Fruit fly (Drosophila melanogaster) whole organism, embryonic: ENCODE data around the gene Pi3K21B.
A peak's percentile ranks its signal among the peaks of the same experiment; 100 is the strongest.

Source experiments
- Asciz ChIP-seq: fragments of 200-800 bp; sonication (Bioruptor generic); optimal IDR thresholded peaks from 2 replicates; lab custom pipeline; 2017; ENCODE audit warnings: missing biosample characterization, mild to moderate bottlenecking, missing genetic modification characterization, missing genetic modification reagents
- Atf6 ChIP-seq: fragments of 200-800 bp; sonication (Bioruptor generic); IDR thresholded peaks from 2 replicates; pipeline ENCODE4 v1.3.6; 2022; ENCODE audit warnings: missing biosample characterization, missing genetic modification characterization
- Bdp1 ChIP-seq: fragments of 200-800 bp; sonication (Bioruptor generic); optimal IDR thresholded peaks from 3 replicates; lab custom pipeline; 2016; ENCODE audit warnings: missing biosample characterization, missing genetic modification characterization
- Blimp-1 ChIP-seq: fragments of 200-800 bp; sonication (Bioruptor generic); optimal IDR thresholded peaks from 3 replicates; lab custom pipeline; 2018; ENCODE audit warnings: missing biosample characterization, missing genetic modification characterization, mild to moderate bottlenecking, moderate library complexity, missing genetic modification reagents
- CG10147 ChIP-seq: fragments of 200-800 bp; sonication (Bioruptor generic); optimal IDR thresholded peaks from 2 replicates; lab custom pipeline; 2019; ENCODE audit warnings: missing biosample characterization, mild to moderate bottlenecking, missing genetic modification characterization, moderate library complexity
- CG10959 ChIP-seq: fragments of 200-800 bp; sonication (Bioruptor generic); IDR thresholded peaks from 2 replicates; pipeline ENCODE4 v1.3.6; 2022; ENCODE audit warnings: missing biosample characterization, missing genetic modification characterization
- CG10979 ChIP-seq: fragments of 200-800 bp; sonication (Bioruptor generic); optimal IDR thresholded peaks from 2 replicates; lab custom pipeline; 2018; ENCODE audit warnings: missing biosample characterization, mild to moderate bottlenecking, missing genetic modification characterization, moderate library complexity
- CG12219 ChIP-seq: fragments of 200-800 bp; sonication (Bioruptor generic); optimal IDR thresholded peaks from 3 replicates; lab custom pipeline; 2018; ENCODE audit warnings: missing biosample characterization, mild to moderate bottlenecking, missing genetic modification characterization
- CG13624 ChIP-seq: fragments of 200-800 bp; sonication (Bioruptor generic); optimal IDR thresholded peaks from 2 replicates; lab custom pipeline; 2016; ENCODE audit warnings: missing biosample characterization, missing genetic modification characterization
- CG1529 ChIP-seq: fragments of 200-800 bp; sonication (Bioruptor generic); optimal IDR thresholded peaks from 3 replicates; lab custom pipeline; 2018; ENCODE audit warnings: missing biosample characterization, missing genetic modification characterization
- CG16779 ChIP-seq: fragments of 200-800 bp; sonication (Bioruptor generic); IDR thresholded peaks from 2 replicates; pipeline ENCODE4 v1.3.6; 2022; ENCODE audit warnings: missing biosample characterization, missing genetic modification characterization
- CG16815 ChIP-seq: fragments of 200-800 bp; sonication (Bioruptor generic); optimal IDR thresholded peaks from 3 replicates; lab custom pipeline; 2017; ENCODE audit warnings: missing biosample characterization, mild to moderate bottlenecking, missing genetic modification characterization
- CG16863 ChIP-seq: fragments of 200-800 bp; sonication (Bioruptor generic); optimal IDR thresholded peaks from 3 replicates; lab custom pipeline; 2016; ENCODE audit warnings: missing biosample characterization, missing genetic modification characterization
- CG30431 ChIP-seq: fragments of 200-800 bp; sonication (Bioruptor generic); optimal IDR thresholded peaks from 2 replicates; lab custom pipeline; 2017; ENCODE audit warnings: missing biosample characterization, missing genetic modification characterization
- CG32772 ChIP-seq: fragments of 200-800 bp; sonication (Bioruptor generic); IDR thresholded peaks from 2 replicates; pipeline ENCODE4 v1.3.6; 2022; ENCODE audit warnings: missing biosample characterization, missing genetic modification characterization
- CG3281 ChIP-seq: fragments of 200-800 bp; sonication (Bioruptor generic); optimal IDR thresholded peaks from 3 replicates; lab custom pipeline; 2017; ENCODE audit warnings: missing biosample characterization, mild to moderate bottlenecking, missing genetic modification characterization
- CG4360 ChIP-seq: fragments of 200-800 bp; sonication (Bioruptor generic); IDR thresholded peaks from 2 replicates; pipeline ENCODE4 v1.3.6; 2022; ENCODE audit warnings: missing biosample characterization, missing genetic modification characterization
- CG5245 ChIP-seq: fragments of 200-800 bp; sonication (Bioruptor generic); optimal IDR thresholded peaks from 3 replicates; lab custom pipeline; 2016; ENCODE audit warnings: missing biosample characterization, missing genetic modification characterization
- CG6654 ChIP-seq: fragments of 200-800 bp; sonication (Bioruptor generic); optimal IDR thresholded peaks from 2 replicates; lab custom pipeline; 2017; ENCODE audit warnings: missing biosample characterization, mild to moderate bottlenecking, missing genetic modification characterization
- CG7357 ChIP-seq: fragments of 200-800 bp; sonication (Bioruptor generic); IDR thresholded peaks from 3 replicates; pipeline ENCODE4 v1.3.6; 2022; ENCODE audit warnings: missing biosample characterization, missing genetic modification characterization
- CG9797 ChIP-seq: fragments of 200-800 bp; sonication (Bioruptor generic); optimal IDR thresholded peaks from 3 replicates; lab custom pipeline; 2018; ENCODE audit warnings: missing biosample characterization, mild to moderate bottlenecking, missing genetic modification characterization
- CG9932 ChIP-seq: fragments of 200-800 bp; sonication (Bioruptor generic); IDR thresholded peaks from 2 replicates; pipeline ENCODE4 v1.3.6; 2022; ENCODE audit warnings: missing biosample characterization, missing genetic modification characterization
- Doc3 ChIP-seq: fragments of 200-800 bp; sonication (Bioruptor generic); IDR thresholded peaks from 3 replicates; pipeline ENCODE4 v1.3.6; 2022; ENCODE audit warnings: missing biosample characterization, missing genetic modification characterization; ENCODE audit not compliant: partially characterized antibody
- Dp ChIP-seq: fragments of 200-800 bp; sonication (Bioruptor generic); optimal IDR thresholded peaks from 2 replicates; lab custom pipeline; 2018; ENCODE audit warnings: missing biosample characterization, mild to moderate bottlenecking, missing genetic modification characterization, moderate library complexity
- Dref ChIP-seq: fragments of 200-800 bp; sonication (Bioruptor generic); IDR thresholded peaks from 2 replicates; pipeline ENCODE4 v1.3.6; 2022; ENCODE audit warnings: missing biosample characterization, missing genetic modification characterization
- Hand ChIP-seq: fragments of 200-800 bp; sonication (Bioruptor generic); optimal IDR thresholded peaks from 2 replicates; lab custom pipeline; 2017; ENCODE audit warnings: mild to moderate bottlenecking, missing biosample characterization, missing genetic modification reagents, missing genetic modification characterization
- Hr39 ChIP-seq: fragments of >200 bp; optimal IDR thresholded peaks from 2 replicates; lab custom pipeline; 2017
- Hsf ChIP-seq: fragments of 200-800 bp; sonication (Bioruptor generic); optimal IDR thresholded peaks from 3 replicates; lab custom pipeline; 2016; ENCODE audit warnings: missing biosample characterization, missing genetic modification characterization
- Lhr ChIP-seq: fragments of 200-800 bp; sonication (Bioruptor generic); optimal IDR thresholded peaks from 3 replicates; lab custom pipeline; 2017; ENCODE audit warnings: mild to moderate bottlenecking, missing biosample characterization, missing genetic modification reagents, missing genetic modification characterization
- Mes4 ChIP-seq: fragments of 200-800 bp; sonication (Bioruptor generic); optimal IDR thresholded peaks from 2 replicates; lab custom pipeline; 2016; ENCODE audit warnings: missing biosample characterization, missing genetic modification characterization
- Mrtf ChIP-seq: fragments of 200-800 bp; sonication (Bioruptor generic); IDR thresholded peaks from 3 replicates; pipeline ENCODE4 v1.3.6; 2022; ENCODE audit warnings: missing biosample characterization, missing genetic modification characterization
- Neu2 ChIP-seq: fragments of 200-800 bp; sonication (Bioruptor generic); optimal IDR thresholded peaks from 3 replicates; lab custom pipeline; 2016; ENCODE audit warnings: missing biosample characterization, missing genetic modification characterization, borderline replicate concordance
- Trl ChIP-seq, 3 experiments: fragments of >200 bp in 2 of 3; fragments of 200-800 bp in 1 of 3; sonication (Bioruptor generic) in 1 of 3; optimal IDR thresholded peaks; 2 replicates in 1 of 3; 3 replicates in 2 of 3; lab custom pipeline; 2016 to 2017; ENCODE audit warnings: missing biosample characterization in 1 of 3, missing genetic modification characterization in 1 of 3
- amos ChIP-seq: fragments of 200-800 bp; sonication (Bioruptor generic); IDR thresholded peaks from 2 replicates; pipeline ENCODE4 v1.3.6; 2022; ENCODE audit warnings: missing biosample characterization, missing genetic modification characterization; ENCODE audit not compliant: partially characterized antibody
- cwo ChIP-seq: fragments of 200-800 bp; sonication (Bioruptor generic); optimal IDR thresholded peaks from 3 replicates; lab custom pipeline; 2017; ENCODE audit warnings: missing biosample characterization, missing genetic modification characterization, mild to moderate bottlenecking, moderate library complexity, missing genetic modification reagents
- ems ChIP-seq: fragments of 200-800 bp; sonication (Bioruptor generic); optimal IDR thresholded peaks from 3 replicates; lab custom pipeline; 2016; ENCODE audit warnings: missing biosample characterization, missing genetic modification characterization
- fd3F ChIP-seq: fragments of 200-800 bp; sonication (Bioruptor generic); optimal IDR thresholded peaks from 2 replicates; lab custom pipeline; 2018; ENCODE audit warnings: missing biosample characterization, mild to moderate bottlenecking, missing genetic modification characterization, moderate library complexity
- fru ChIP-seq: fragments of >200 bp; optimal IDR thresholded peaks from 2 replicates; lab custom pipeline; 2017
- gcm2 ChIP-seq: fragments of 200-800 bp; sonication (Bioruptor generic); optimal IDR thresholded peaks from 2 replicates; lab custom pipeline; 2016; ENCODE audit warnings: missing biosample characterization, missing genetic modification characterization
- gfzf ChIP-seq: fragments of 200-800 bp; sonication (Bioruptor generic); optimal IDR thresholded peaks from 2 replicates; lab custom pipeline; 2016; ENCODE audit warnings: missing biosample characterization, mild to moderate bottlenecking, missing genetic modification characterization, moderate library complexity
- klu ChIP-seq: fragments of 200-800 bp; sonication (Bioruptor generic); IDR thresholded peaks from 2 replicates; pipeline ENCODE4 v1.3.6; 2022; ENCODE audit warnings: missing biosample characterization, missing genetic modification characterization
- lbe ChIP-seq: fragments of 200-800 bp; sonication (Bioruptor generic); optimal IDR thresholded peaks from 2 replicates; lab custom pipeline; 2016; ENCODE audit warnings: missing biosample characterization, mild to moderate bottlenecking, missing genetic modification characterization
- lov ChIP-seq, 2 experiments: fragments of 200-800 bp in 1 of 2; fragments of >200 bp in 1 of 2; sonication (Bioruptor generic) in 1 of 2; IDR thresholded peaks in 1 of 2; optimal IDR thresholded peaks in 1 of 2; 2 replicates in 1 of 2; 3 replicates in 1 of 2; pipeline versions ENCODE4 v1.3.6 to Lab custom; 2017 to 2022; ENCODE audit warnings: missing biosample characterization in 1 of 2, missing genetic modification characterization in 1 of 2
- nom ChIP-seq: fragments of 200-800 bp; sonication (Bioruptor generic); optimal IDR thresholded peaks from 2 replicates; lab custom pipeline; 2017; ENCODE audit warnings: missing biosample characterization, missing genetic modification characterization, mild to moderate bottlenecking, moderate library complexity, missing genetic modification reagents
- oc ChIP-seq: fragments of 200-800 bp; sonication (Bioruptor generic); optimal IDR thresholded peaks from 2 replicates; lab custom pipeline; 2018; ENCODE audit warnings: missing biosample characterization, mild to moderate bottlenecking, missing genetic modification characterization, moderate library complexity
- rib ChIP-seq: fragments of 200-800 bp; sonication (Bioruptor generic); IDR thresholded peaks from 2 replicates; pipeline ENCODE4 v1.3.6; 2022; ENCODE audit warnings: missing biosample characterization, missing genetic modification characterization
- salm ChIP-seq: fragments of 200-800 bp; sonication (Bioruptor generic); optimal IDR thresholded peaks from 2 replicates; lab custom pipeline; 2018; ENCODE audit warnings: missing biosample characterization, mild to moderate bottlenecking, missing genetic modification characterization
- slp2 ChIP-seq: fragments of 200-800 bp; sonication (Bioruptor generic); optimal IDR thresholded peaks from 2 replicates; lab custom pipeline; 2016; ENCODE audit warnings: missing biosample characterization, missing genetic modification characterization
- zfh2 ChIP-seq: fragments of 200-800 bp; sonication (Bioruptor generic); optimal IDR thresholded peaks from 2 replicates; lab custom pipeline; 2016; ENCODE audit warnings: missing biosample characterization, missing genetic modification characterization

The Pi3K21B gene

DNA sequence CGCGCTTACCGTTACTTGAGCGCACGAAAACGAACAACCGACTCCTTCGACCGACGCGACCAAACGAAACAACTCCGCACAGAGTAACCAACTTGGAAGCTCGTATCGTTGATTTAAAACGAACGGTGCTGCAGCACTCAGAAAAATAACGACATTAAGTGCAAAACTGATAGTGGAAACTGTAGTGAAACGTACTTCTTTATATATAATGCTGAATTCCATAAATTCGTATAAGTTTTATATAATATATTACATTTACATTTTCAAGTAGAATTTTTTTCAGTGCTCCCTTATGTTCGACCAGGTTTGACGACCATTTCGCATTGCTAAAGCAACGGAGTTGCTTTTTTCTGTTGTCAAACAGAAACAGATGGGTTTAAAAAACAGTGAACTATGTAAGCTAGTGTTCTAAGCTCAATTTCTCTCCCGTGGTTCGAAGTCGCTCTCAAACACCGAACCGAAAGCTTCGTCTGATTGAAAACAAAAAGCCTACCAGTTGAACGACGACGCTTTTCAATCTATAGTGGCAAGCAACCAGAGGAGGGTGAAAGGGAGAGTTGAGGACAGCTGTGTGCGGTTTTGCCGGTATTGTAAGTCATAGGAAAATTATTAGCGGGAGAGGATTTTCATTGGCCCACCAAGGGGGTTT, 30.1 kb upstream of the Pi3K21B start, which contains the start of gene CG17075 (continued):
- TF ChIP-seq lov (optimal IDR thresholded peaks at IDR 0.05; lab: Kevin White, UChicago) (no peak), lov (GFP tag; IDR thresholded peaks at IDR 0.05; lab: Robert Waterston, UW) (peak; percentile 72; the same call in 1 of the 3 replicates), Trl (optimal IDR thresholded peaks at IDR 0.05; lab: Kevin White, UChicago) (peak in 1 of 2 experiments; percentile 20), Trl (GFP tag; optimal IDR thresholded peaks at IDR 0.05; lab: Kevin White, UChicago) (peak; percentile 65), CG16863 (GFP tag; lab: Kevin White, UChicago) (peak; percentile 65), klu (GFP tag; lab: Robert Waterston, UW) (peak; percentile 92), nom (GFP tag; lab: Kevin White, UChicago) (peak; percentile 40), CG16815 (GFP tag; lab: Kevin White, UChicago) (peak; percentile 80), Doc3 (GFP tag; lab: Robert Waterston, UW) (no peak), CG12219 (peak; percentile 88), zfh2 (GFP tag; lab: Kevin White, UChicago) (peak; percentile 79), CG32772 (GFP tag; lab: Robert Waterston, UW) (peak; percentile 97), Mes4 (GFP tag; lab: Kevin White, UChicago) (peak; percentile 37), Neu2 (no peak), gcm2 (GFP tag; lab: Kevin White, UChicago) (peak; percentile 74), oc (tag; lab: Kevin White, UChicago) (peak; percentile 91), CG16779 (GFP tag; lab: Robert Waterston, UW) (peak; percentile 81), Hand (GFP tag; lab: Kevin White, UChicago) (peak; percentile 94), amos (GFP tag; lab: Robert Waterston, UW) (no peak), Atf6 (GFP tag; lab: Robert Waterston, UW) (peak; percentile 97), slp2 (GFP tag; lab: Kevin White, UChicago) (peak; percentile 56), CG9932 (peak; percentile 96), CG6654 (GFP tag; lab: Kevin White, UChicago) (peak; percentile 73), CG10979 (tag; lab: Kevin White, UChicago) (peak; percentile 89), cwo (peak; percentile 94), Hsf (peak; percentile 91), salm (tag; lab: Kevin White, UChicago) (peak; percentile 83), fd3F (GFP tag; lab: Kevin White, UChicago) (peak; percentile 96), CG9797 (peak; percentile 29), Lhr (GFP tag; lab: Kevin White, UChicago) (peak; percentile 61), Dp (peak; percentile 13), ems (peak; percentile 84), rib (GFP tag; lab: Robert Waterston, UW) (peak; percentile 95), fru (lab: Kevin White, UChicago) (no peak), Blimp-1 (GFP tag; lab: Kevin White, UChicago) (peak; percentile 89), CG7357 (GFP tag; lab: Robert Waterston, UW) (peak; percentile 88), CG10147 (GFP tag; lab: Kevin White, UChicago) (peak; percentile 96), Asciz (GFP tag; lab: Kevin White, UChicago) (peak; percentile 95), CG4360 (GFP tag; lab: Robert Waterston, UW) (peak; percentile 63), CG13624 (GFP tag; lab: Kevin White, UChicago) (peak; percentile 69), CG30431 (GFP tag; lab: Kevin White, UChicago) (peak; percentile 87), lbe (no peak), CG1529 (GFP tag; lab: Kevin White, UChicago) (peak; percentile 83), Bdp1 (peak; percentile 77), gfzf (no peak), CG10959 (peak; percentile 77), CG3281 (GFP tag; lab: Kevin White, UChicago) (peak; percentile 95), Hr39 (no peak), Mrtf (peak; percentile 92), Dref (GFP tag; lab: Robert Waterston, UW) (peak; percentile 32; the same call in 1 of the 2 replicates), CG5245 (GFP tag; lab: Kevin White, UChicago) (peak; percentile 92)
